Fruit fly (Drosophila melanogaster): ENCODE data around the gene Deaf1.

The Deaf1 gene

dm6 chr3L:19790929-19791687 lies 26.9 kb upstream of the Deaf1 start (continued):
- TF ChIP-seq btn (GFP tag; optimal IDR thresholded peaks at IDR 0.05) = no peak
- TF ChIP-seq CG7963 (GFP tag; IDR thresholded peaks at IDR 0.05; ENCODE audit: partially characterized antibody) = no peak
- peak; percentile 17 for TF ChIP-seq CG6765 (GFP tag; optimal IDR thresholded peaks at IDR 0.05)
- no peak for TF ChIP-seq gce (GFP tag; IDR thresholded peaks at IDR 0.05)
- no peak for TF ChIP-seq Hey (tag; optimal IDR thresholded peaks at IDR 0.05)
- TF ChIP-seq stwl (tag; optimal IDR thresholded peaks at IDR 0.05) = no peak
- TF ChIP-seq ranshi (GFP tag; IDR thresholded peaks at IDR 0.05) = no peak
- TF ChIP-seq CG17385 (GFP tag; optimal IDR thresholded peaks at IDR 0.05) = peak; percentile 48
- TF ChIP-seq ssp (GFP tag; IDR thresholded peaks at IDR 0.05) = peak; percentile 55
- TF ChIP-seq Atf3 (GFP tag; optimal IDR thresholded peaks at IDR 0.05) = peak; percentile 54
- TF ChIP-seq D19A (tag; optimal IDR thresholded peaks at IDR 0.05) = peak; percentile 62
- TF ChIP-seq dpn (GFP tag; optimal IDR thresholded peaks at IDR 0.05) = peak; percentile 59 to 65
- TF ChIP-seq Dref (GFP tag; IDR thresholded peaks at IDR 0.05) = no peak
- peak; percentile 21 for TF ChIP-seq yki (optimal IDR thresholded peaks at IDR 0.05)
- TF ChIP-seq Med (GFP tag) = peak; percentile 86
- TF ChIP-seq CG8924 (tag; optimal IDR thresholded peaks at IDR 0.05) = peak; percentile 68
- TF ChIP-seq Elba2 (GFP tag; optimal IDR thresholded peaks at IDR 0.05) = no peak
- TF ChIP-seq Dfd (GFP tag; optimal IDR thresholded peaks at IDR 0.05) = peak in 1 of 2 experiments; percentile 61
- peak; percentile 57 for TF ChIP-seq pnt (GFP tag; optimal IDR thresholded peaks at IDR 0.05)
- TF ChIP-seq CG7987 (GFP tag; optimal IDR thresholded peaks at IDR 0.05) = no peak
- TF ChIP-seq Lpt (GFP tag; optimal IDR thresholded peaks at IDR 0.05) = no peak
- TF ChIP-seq CG2116 (GFP tag; optimal IDR thresholded peaks at IDR 0.05) = peak; percentile 14
- TF ChIP-seq CG31441 (GFP tag; IDR thresholded peaks at IDR 0.05) = peak; percentile 54; the same call in 1 of the 2 replicates
- TF ChIP-seq Myb (GFP tag; optimal IDR thresholded peaks at IDR 0.05) = peak; percentile 22
- TF ChIP-seq hth (optimal IDR thresholded peaks at IDR 0.05) = no peak
- no peak for TF ChIP-seq mirr (GFP tag; optimal IDR thresholded peaks at IDR 0.05)
- TF ChIP-seq CG13894 (tag; optimal IDR thresholded peaks at IDR 0.05) = peak; percentile 20
- no peak for TF ChIP-seq grn (GFP tag; optimal IDR thresholded peaks at IDR 0.05)
- TF ChIP-seq sens-2 (GFP tag; IDR thresholded peaks at IDR 0.05) = no peak
- TF ChIP-seq odd (GFP tag; optimal IDR thresholded peaks at IDR 0.05) = no peak
- TF ChIP-seq CG18764 (GFP tag; optimal IDR thresholded peaks at IDR 0.05) = peak; percentile 15
- TF ChIP-seq CG9727 (GFP tag; optimal IDR thresholded peaks at IDR 0.05) = peak; percentile 68
- peak; percentile 44 for TF ChIP-seq kay (GFP tag; optimal IDR thresholded peaks at IDR 0.05)
- TF ChIP-seq run (tag; optimal IDR thresholded peaks at IDR 0.05) = no peak
- TF ChIP-seq amos (GFP tag; IDR thresholded peaks at IDR 0.05; ENCODE audit: partially characterized antibody) = no peak; the same call in 1 of the 2 replicates
- no peak for TF ChIP-seq sim (GFP tag; IDR thresholded peaks at IDR 0.05)
- peak; percentile 26; the same call in 1 of the 3 replicates for TF ChIP-seq tgo (GFP tag; IDR thresholded peaks at IDR 0.05)
- peak; percentile 30 for TF ChIP-seq CG7928 (GFP tag; optimal IDR thresholded peaks at IDR 0.05)
- TF ChIP-seq Aef1 (GFP tag; IDR thresholded peaks at IDR 0.05) = peak; percentile 33; the same call in 1 of the 3 replicates
- TF ChIP-seq CG3838 (GFP tag; optimal IDR thresholded peaks at IDR 0.05) = peak; percentile 19
- TF ChIP-seq cato (GFP tag; optimal IDR thresholded peaks at IDR 0.05; ENCODE audit: borderline replicate concordance) = peak; percentile 13
- peak; percentile 98 for TF ChIP-seq kah (GFP tag; optimal IDR thresholded peaks at IDR 0.05)
- TF ChIP-seq ken (GFP tag; IDR thresholded peaks at IDR 0.05) = no peak; the same call in 1 of the 3 replicates
- no peak for TF ChIP-seq Nf-YA (GFP tag; IDR thresholded peaks at IDR 0.05)
- peak; percentile 69 for TF ChIP-seq Camta (GFP tag; optimal IDR thresholded peaks at IDR 0.05)
- no peak for TF ChIP-seq bowl (GFP tag; IDR thresholded peaks at IDR 0.05)
- peak; percentile 72 for TF ChIP-seq CG12659 (GFP tag; optimal IDR thresholded peaks at IDR 0.05)
- TF ChIP-seq exex (tag; optimal IDR thresholded peaks at IDR 0.05) = no peak
- TF ChIP-seq Ptx1 (GFP tag; IDR thresholded peaks at IDR 0.05) = peak; percentile 61

All from whole organism, embryonic.